Fruit fly (Drosophila melanogaster) whole organism, pupa: Measurements from ENCODE around the gene Reg-2.

Experiments used
- CG13204 ChIP-seq: fragments of 200-800 bp; sonication (Bioruptor generic); optimal IDR thresholded peaks from 2 replicates; lab custom pipeline; 2018; ENCODE audit warnings: missing biosample characterization, mild to moderate bottlenecking, missing genetic modification characterization, moderate library complexity
- CG14655 ChIP-seq: fragments of 200-800 bp; sonication (Bioruptor generic); optimal IDR thresholded peaks from 3 replicates; lab custom pipeline; 2017; ENCODE audit warnings: mild to moderate bottlenecking, missing biosample characterization, missing genetic modification reagents, missing genetic modification characterization
- CG17806 ChIP-seq: fragments of 200-800 bp; sonication (Bioruptor generic); optimal IDR thresholded peaks from 2 replicates; lab custom pipeline; 2018; ENCODE audit warnings: missing biosample characterization, mild to moderate bottlenecking, missing genetic modification characterization, moderate library complexity
- CG32121 ChIP-seq: fragments of 200-800 bp; sonication (Bioruptor generic); IDR thresholded peaks from 2 replicates; pipeline ENCODE4 v1.3.6; 2022; ENCODE audit warnings: missing biosample characterization, missing genetic modification characterization
- CG34367 ChIP-seq: fragments of 200-800 bp; sonication (Bioruptor generic); optimal IDR thresholded peaks from 2 replicates; lab custom pipeline; 2018; ENCODE audit warnings: missing biosample characterization, mild to moderate bottlenecking, missing genetic modification characterization
- CG8159 ChIP-seq: fragments of 200-800 bp; sonication (Bioruptor generic); optimal IDR thresholded peaks from 3 replicates; lab custom pipeline; 2018; ENCODE audit warnings: missing biosample characterization, mild to moderate bottlenecking, missing genetic modification characterization, moderate library complexity
- CG8301 ChIP-seq: fragments of 200-800 bp; sonication (Bioruptor generic); optimal IDR thresholded peaks from 2 replicates; lab custom pipeline; 2018; ENCODE audit warnings: missing biosample characterization, mild to moderate bottlenecking, missing genetic modification characterization
- D1 ChIP-seq: fragments of 200-800 bp; sonication (Bioruptor generic); optimal IDR thresholded peaks from 2 replicates; lab custom pipeline; 2018; ENCODE audit warnings: missing biosample characterization, mild to moderate bottlenecking, missing genetic modification characterization, moderate library complexity
- Pif1A ChIP-seq: fragments of 200-800 bp; sonication (Bioruptor generic); optimal IDR thresholded peaks from 3 replicates; lab custom pipeline; 2016; ENCODE audit warnings: missing biosample characterization, missing genetic modification characterization
- fd96Ca ChIP-seq: fragments of 200-800 bp; sonication (Bioruptor generic); IDR thresholded peaks from 3 replicates; pipeline ENCODE4 v1.3.6; 2022; ENCODE audit warnings: missing biosample characterization, missing genetic modification characterization
- gl ChIP-seq: fragments of 200-800 bp; sonication (Bioruptor generic); optimal IDR thresholded peaks from 2 replicates; lab custom pipeline; 2018; ENCODE audit warnings: missing biosample characterization, mild to moderate bottlenecking, missing genetic modification characterization
- rn ChIP-seq: fragments of 200-800 bp; sonication (Bioruptor generic); IDR thresholded peaks from 2 replicates; pipeline ENCODE4 v1.3.6; 2022; ENCODE audit warnings: missing biosample characterization, missing genetic modification characterization

dm6 chr3L:591370-591769, 15.0 kb downstream of the Reg-2 start:
- no peak for TF ChIP-seq CG32121 (GFP tag; lab: Robert Waterston, UW)
- no peak for TF ChIP-seq Pif1A (GFP tag; lab: Kevin White, UChicago)
- TF ChIP-seq CG17806 (tag; lab: Kevin White, UChicago): peak; percentile 46
- TF ChIP-seq CG8159: no peak
- peak; percentile 31 for TF ChIP-seq gl (tag; lab: Kevin White, UChicago)
- TF ChIP-seq CG14655 (GFP tag; lab: Kevin White, UChicago): no peak
- TF ChIP-seq fd96Ca (GFP tag; lab: Robert Waterston, UW): peak; percentile 51; the same call in 1 of the 3 replicates
- no peak for TF ChIP-seq D1
- TF ChIP-seq CG13204 (GFP tag; lab: Kevin White, UChicago): no peak
- no peak for TF ChIP-seq CG8301 (tag; lab: Kevin White, UChicago)
- TF ChIP-seq CG34367 (tag; lab: Kevin White, UChicago): no peak
- no peak for TF ChIP-seq rn (GFP tag; lab: Robert Waterston, UW)
